Fruit fly (Drosophila melanogaster) whole organism: ENCODE measurements around the gene CG7695.

ENCODE experiments used
- CG8478 ChIP-seq: fragments of >200 bp; optimal IDR thresholded peaks from 2 replicates; lab custom pipeline; 2018; ENCODE audit warnings: inconsistent platforms
- Dll ChIP-seq: fragments of >200 bp; optimal IDR thresholded peaks from 2 replicates; lab custom pipeline; 2017
- EcR ChIP-seq, 2 experiments: fragments of >200 bp; optimal IDR thresholded peaks; 2 replicates each; lab custom pipeline; 2017; ENCODE audit warnings: missing biosample characterization in 2 of 2, missing genetic modification characterization in 2 of 2, missing genetic modification reagents in 2 of 2
- pan ChIP-seq: fragments of >200 bp; optimal IDR thresholded peaks from 2 replicates; lab custom pipeline; 2017
- psq ChIP-seq: fragments of >200 bp; optimal IDR thresholded peaks from 2 replicates; lab custom pipeline; 2017
- usp ChIP-seq: fragments of >200 bp; optimal IDR thresholded peaks from 2 replicates; lab custom pipeline; 2017; ENCODE audit warnings: missing biosample characterization, missing genetic modification characterization, mixed read lengths

Gene CG7695

DNA sequence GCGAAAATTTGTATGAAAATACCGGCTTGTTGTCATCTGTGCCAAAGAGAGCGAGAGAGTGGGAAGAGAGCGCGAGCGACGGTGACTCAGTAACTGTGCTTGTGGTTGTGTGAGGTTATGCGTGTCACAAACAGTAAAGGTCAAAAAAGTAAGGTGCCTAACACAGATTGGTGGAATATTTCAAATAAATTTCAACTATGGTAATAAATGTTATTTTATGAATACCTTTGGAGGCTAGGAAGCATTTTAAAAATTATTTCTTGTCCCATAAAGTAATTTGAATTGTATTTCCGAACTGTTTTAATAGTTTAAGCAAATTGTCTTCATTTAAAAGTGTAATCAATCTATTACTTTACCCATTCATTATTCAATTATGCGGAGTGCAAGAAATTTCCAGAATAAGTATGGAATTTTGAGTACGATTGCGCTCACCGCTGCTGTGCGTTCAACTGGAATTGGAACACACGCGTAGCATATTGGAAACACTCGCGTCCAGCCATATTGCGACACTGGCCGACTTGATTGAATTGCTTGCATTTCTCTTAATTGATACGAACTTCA is 43.5 kb downstream of the CG7695 start:
- TF ChIP-seq psq (no peak), pan (lab: Kevin White, UChicago) (no peak), CG8478 (lab: Kevin White, UChicago) (no peak), EcR (GFP tag; optimal IDR thresholded peaks at IDR 0.05; lab: Kevin White, UChicago) (no peak), usp (GFP tag; lab: Kevin White, UChicago) (no peak), Dll (lab: Kevin White, UChicago) (no peak)

DNA sequence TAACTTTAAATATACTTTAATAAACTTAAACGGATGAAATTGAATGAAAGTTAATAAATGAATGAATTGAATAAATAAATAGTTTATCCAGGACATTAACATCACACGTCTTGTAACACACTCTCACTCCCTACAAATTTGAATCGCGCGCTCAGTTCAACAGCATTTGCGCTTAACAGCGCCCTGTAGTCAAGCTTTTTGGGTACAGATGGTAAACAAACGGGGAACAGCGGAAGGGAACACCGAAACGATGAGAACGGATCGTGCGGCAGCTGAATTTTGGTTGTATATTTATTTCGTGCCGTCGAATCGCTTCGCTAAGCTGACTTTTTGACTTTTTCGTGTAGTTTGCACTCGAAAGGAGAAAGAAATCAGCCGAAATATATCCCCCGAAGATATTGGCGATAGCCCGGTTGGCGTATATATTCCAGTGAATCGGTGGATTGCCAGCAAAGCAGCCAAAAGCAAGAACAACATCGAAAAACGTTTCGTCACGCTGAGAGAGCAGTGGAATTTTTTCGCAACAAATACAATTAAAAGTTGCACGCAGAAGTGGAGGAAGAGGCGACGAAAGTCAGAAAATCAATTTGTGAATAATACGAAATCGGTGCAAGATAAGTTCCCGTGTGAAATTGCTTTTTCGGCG is 44.3 kb downstream of the CG7695 start, which contains the start of the genes CG7694 and fray:
CG7694 (plus strand) TSS at position 247 of the 646 bp plus-strand sequence.
fray (plus strand) TSS at position 247 of the 646 bp plus-strand sequence.
- TF ChIP-seq CG8478 (lab: Kevin White, UChicago) (no peak), Dll (lab: Kevin White, UChicago) (no peak), pan (lab: Kevin White, UChicago) (no peak), EcR (GFP tag; optimal IDR thresholded peaks at IDR 0.05; lab: Kevin White, UChicago) (no peak), usp (GFP tag; lab: Kevin White, UChicago) (no peak), psq (no peak)

DNA sequence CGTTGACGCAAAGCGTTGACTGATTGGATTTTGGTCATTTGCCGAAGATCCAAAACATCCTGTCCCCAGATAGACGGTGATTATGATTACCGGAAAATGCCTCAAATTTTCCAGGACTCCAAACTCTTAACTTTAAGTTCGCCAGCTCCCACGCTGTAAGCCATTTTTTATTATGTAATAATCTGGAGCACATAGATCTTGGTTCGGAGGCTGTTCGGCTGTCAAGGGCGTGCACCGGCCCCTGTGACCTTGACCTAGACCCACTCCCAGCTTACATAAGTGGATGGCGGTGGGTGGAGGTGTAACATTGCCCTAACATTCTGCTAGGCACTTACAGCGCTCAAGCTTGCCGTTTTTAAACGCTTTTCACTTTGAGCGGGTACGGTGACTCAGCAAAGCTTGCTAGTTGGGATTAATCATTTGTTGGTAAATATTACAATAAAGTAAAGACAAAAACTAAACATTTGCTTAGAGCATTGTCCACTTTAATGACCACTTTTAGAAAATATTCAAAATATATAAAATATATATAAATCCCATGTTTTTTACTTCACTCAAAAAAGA is 45.0 kb downstream of the CG7695 start:
- no peak for TF ChIP-seq psq
- no peak for TF ChIP-seq pan (lab: Kevin White, UChicago)
- TF ChIP-seq CG8478 (lab: Kevin White, UChicago): no peak
- no peak for TF ChIP-seq Dll (lab: Kevin White, UChicago)
- TF ChIP-seq usp (GFP tag; lab: Kevin White, UChicago): no peak
